Fruit fly (Drosophila melanogaster): Measurements from ENCODE around the gene dop.

dop gene

DNA sequence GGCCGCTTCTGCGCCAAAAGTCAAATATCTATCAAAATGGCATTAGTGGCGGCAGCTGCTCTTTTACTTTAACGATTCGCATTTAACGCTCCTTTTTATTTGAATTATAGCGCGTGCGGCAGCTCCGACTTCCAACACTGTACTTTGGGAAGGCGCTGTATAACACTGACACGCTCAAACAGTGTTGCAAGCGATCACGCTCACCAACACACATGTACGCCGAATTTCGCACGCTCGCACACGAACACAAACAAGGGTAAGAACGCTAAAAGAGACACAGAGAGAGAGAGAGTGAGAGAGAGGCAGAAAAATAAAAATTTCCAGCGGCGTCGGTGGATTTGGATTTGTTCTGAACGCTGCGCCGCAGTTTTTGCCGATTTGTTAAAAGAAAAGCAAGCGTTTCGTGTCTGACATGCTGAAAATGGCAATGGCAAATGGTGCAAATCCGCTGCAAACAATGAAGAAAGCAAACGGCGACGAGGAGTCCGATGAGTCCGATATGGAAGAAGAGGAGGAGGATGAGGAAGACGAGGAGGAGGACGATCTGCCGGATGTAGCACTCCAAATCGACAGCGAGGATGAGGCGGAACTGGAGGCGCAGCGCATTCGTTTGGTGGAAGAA, 53.9 kb downstream of the dop start, which contains the start of gene Phs (continued):
- no peak for TF ChIP-seq lov (optimal IDR thresholded peaks at IDR 0.05)
- peak; percentile 78; the same call in 1 of the 3 replicates for TF ChIP-seq lov (GFP tag; IDR thresholded peaks at IDR 0.05)
- no peak for TF ChIP-seq jigr1 (GFP tag; IDR thresholded peaks at IDR 0.05)
- peak; percentile 70 for TF ChIP-seq CG4617 (GFP tag; optimal IDR thresholded peaks at IDR 0.05; ENCODE audit: borderline replicate concordance)
- peak; percentile 67 for TF ChIP-seq CG14050 (GFP tag; IDR thresholded peaks at IDR 0.05)
- TF ChIP-seq aop (GFP tag; IDR thresholded peaks at IDR 0.05) = peak; percentile 15; the same call in 1 of the 2 replicates
- peak; percentile 44; the same call in 1 of the 2 replicates for TF ChIP-seq ato (GFP tag; IDR thresholded peaks at IDR 0.05; ENCODE audit: partially characterized antibody)
- TF ChIP-seq dimm (GFP tag; IDR thresholded peaks at IDR 0.05) = 0 out of 2 replicates have a peak, but pooled peaks have one; percentile 24
- TF ChIP-seq Atf3 (GFP tag; optimal IDR thresholded peaks at IDR 0.05) = peak; percentile 57
- peak; percentile 91 for TF ChIP-seq CHES-1-like (GFP tag; optimal IDR thresholded peaks at IDR 0.05)
- TF ChIP-seq CG7372 (GFP tag; IDR thresholded peaks at IDR 0.05) = peak; percentile 82
- TF ChIP-seq CG34224 (GFP tag; IDR thresholded peaks at IDR 0.05; ENCODE audit: partially characterized antibody) = 0 out of 3 replicates have a peak, but pooled peaks have one; percentile 20
- peak; percentile 37 for TF ChIP-seq Sox102F (GFP tag; optimal IDR thresholded peaks at IDR 0.05)
- peak; percentile 47 for TF ChIP-seq cwo (GFP tag; optimal IDR thresholded peaks at IDR 0.05)
- peak; percentile 21 for TF ChIP-seq Sox100B (GFP tag; optimal IDR thresholded peaks at IDR 0.05)
- peak; percentile 48 for TF ChIP-seq Scr (GFP tag; IDR thresholded peaks at IDR 0.05; ENCODE audit: partially characterized antibody)
- peak; percentile 80 for TF ChIP-seq CG16863 (GFP tag; optimal IDR thresholded peaks at IDR 0.05)
- TF ChIP-seq salm (tag; optimal IDR thresholded peaks at IDR 0.05) = no peak
- peak; percentile 99 for TF ChIP-seq stwl (tag; optimal IDR thresholded peaks at IDR 0.05)
- peak; percentile 75 for TF ChIP-seq luna (GFP tag; optimal IDR thresholded peaks at IDR 0.05)
- TF ChIP-seq kni (GFP tag; optimal IDR thresholded peaks at IDR 0.05) = peak; percentile 58
- peak; percentile 84 for TF ChIP-seq CG1647 (GFP tag; optimal IDR thresholded peaks at IDR 0.05)
- peak; percentile 35; the same call in 1 of the 2 replicates for TF ChIP-seq Adf1 (GFP tag; IDR thresholded peaks at IDR 0.05)
- peak; percentile 83 for TF ChIP-seq bab2 (GFP tag; optimal IDR thresholded peaks at IDR 0.05)
- TF ChIP-seq rib (GFP tag; IDR thresholded peaks at IDR 0.05) = peak; percentile 97
- peak; percentile 49 for TF ChIP-seq Blimp-1 (GFP tag; optimal IDR thresholded peaks at IDR 0.05)
- TF ChIP-seq Elba2 (GFP tag; optimal IDR thresholded peaks at IDR 0.05) = peak; percentile 63
- peak; percentile 78 for TF ChIP-seq CG30403 (GFP tag; optimal IDR thresholded peaks at IDR 0.05)
- TF ChIP-seq CG15269 (tag; optimal IDR thresholded peaks at IDR 0.05) = peak; percentile 47
- peak; percentile 52 for TF ChIP-seq BtbVII (GFP tag; optimal IDR thresholded peaks at IDR 0.05)
- TF ChIP-seq Dip3 (GFP tag; optimal IDR thresholded peaks at IDR 0.05) = peak; percentile 89
- TF ChIP-seq sens (GFP tag) = peak; percentile 93
- TF ChIP-seq CG6765 (GFP tag; optimal IDR thresholded peaks at IDR 0.05) = peak; percentile 45
- no peak for TF ChIP-seq Oaz (GFP tag; IDR thresholded peaks at IDR 0.05)
- peak; percentile 77 for TF ChIP-seq CrebB (tag; optimal IDR thresholded peaks at IDR 0.05)
- TF ChIP-seq CG9215 (GFP tag; IDR thresholded peaks at IDR 0.05) = peak; percentile 74
- TF ChIP-seq CG11093 (GFP tag; IDR thresholded peaks at IDR 0.05) = no peak
- no peak for TF ChIP-seq zen2 (GFP tag; IDR thresholded peaks at IDR 0.05; ENCODE audit: partially characterized antibody)
- TF ChIP-seq stc (GFP tag; IDR thresholded peaks at IDR 0.05) = peak; percentile 48; the same call in 1 of the 2 replicates
- peak; percentile 10 for TF ChIP-seq CG9727 (GFP tag; optimal IDR thresholded peaks at IDR 0.05)
- TF ChIP-seq Dad (GFP tag; optimal IDR thresholded peaks at IDR 0.05) = peak; percentile 90
- peak; percentile 24 for TF ChIP-seq CG13424 (tag; optimal IDR thresholded peaks at IDR 0.05)
- TF ChIP-seq CG31441 (GFP tag; IDR thresholded peaks at IDR 0.05) = peak; percentile 46; the same call in 1 of the 2 replicates
- no peak for TF ChIP-seq Doc2 (GFP tag; IDR thresholded peaks at IDR 0.05)
- TF ChIP-seq CG17829 (tag; optimal IDR thresholded peaks at IDR 0.05) = peak; percentile 55
- peak; percentile 44 for TF ChIP-seq CG33557 (GFP tag; optimal IDR thresholded peaks at IDR 0.05)
- peak; percentile 65 for TF ChIP-seq CG5953 (GFP tag; IDR thresholded peaks at IDR 0.05)
- TF ChIP-seq Ada2b (GFP tag; IDR thresholded peaks at IDR 0.05) = no peak
- 0 out of 3 replicates have a peak, but pooled peaks have one; percentile 37 for TF ChIP-seq row (GFP tag; IDR thresholded peaks at IDR 0.05)
- TF ChIP-seq CG1792 (GFP tag; optimal IDR thresholded peaks at IDR 0.05) = peak; percentile 71

All from whole organism, embryonic.